Fruit fly (Drosophila melanogaster): ENCODE measurements around the gene Rsph9.

Rsph9 gene

DNA sequence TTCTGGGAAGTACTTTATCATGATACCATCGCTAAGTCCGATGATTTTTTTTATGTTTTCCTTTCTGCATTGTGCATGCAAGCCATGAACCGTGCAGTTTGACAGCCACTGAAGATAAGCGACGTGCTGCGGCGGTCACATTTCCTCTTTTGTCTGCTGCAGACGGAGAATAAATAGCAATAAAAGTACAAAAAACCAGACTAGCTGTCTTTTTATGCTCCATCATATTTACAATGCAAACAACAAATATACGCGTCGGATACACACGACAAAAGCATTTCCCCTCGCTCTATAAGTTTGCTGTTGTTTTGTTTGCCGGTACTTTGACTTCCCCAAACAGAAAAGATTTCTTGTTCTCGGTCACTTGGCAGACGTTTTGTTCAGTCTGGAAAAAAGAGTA is 32.6 kb downstream of the Rsph9 start (continued):
- TF ChIP-seq Asciz (GFP tag; optimal IDR thresholded peaks at IDR 0.05) (peak; percentile 93), CG6272 (GFP tag; IDR thresholded peaks at IDR 0.05) (no peak), Dip2 (GFP tag; IDR thresholded peaks at IDR 0.05) (no peak), CG2678 (tag; optimal IDR thresholded peaks at IDR 0.05) (peak; percentile 80), wdn (GFP tag; IDR thresholded peaks at IDR 0.05) (no peak), CG12942 (GFP tag; optimal IDR thresholded peaks at IDR 0.05) (peak; percentile 13), ERR (GFP tag; optimal IDR thresholded peaks at IDR 0.05) (peak; percentile 3), lilli (GFP tag; optimal IDR thresholded peaks at IDR 0.05) (peak; percentile 8), CG6254 (GFP tag; optimal IDR thresholded peaks at IDR 0.05) (peak; percentile 81), CG18764 (GFP tag; optimal IDR thresholded peaks at IDR 0.05) (peak; percentile 72), Blimp-1 (GFP tag; optimal IDR thresholded peaks at IDR 0.05) (peak; percentile 86), pnt (GFP tag; optimal IDR thresholded peaks at IDR 0.05) (peak; percentile 62), B-H2 (GFP tag; optimal IDR thresholded peaks at IDR 0.05) (no peak), dysf (GFP tag; IDR thresholded peaks at IDR 0.05) (no peak), Mad (GFP tag; optimal IDR thresholded peaks at IDR 0.05) (peak; percentile 32), Antp (GFP tag; optimal IDR thresholded peaks at IDR 0.05) (peak; percentile 54), CG33213 (GFP tag; optimal IDR thresholded peaks at IDR 0.05) (peak; percentile 83), CG1602 (GFP tag; optimal IDR thresholded peaks at IDR 0.05) (peak; percentile 71), Stat92E (GFP tag; optimal IDR thresholded peaks at IDR 0.05) (peak in 1 of 3 experiments; percentile 63), CG3065 (GFP tag; optimal IDR thresholded peaks at IDR 0.05) (peak; percentile 72), CG14050 (GFP tag; IDR thresholded peaks at IDR 0.05) (peak; percentile 37; the same call in 2 of the 3 replicates), dpn (GFP tag; optimal IDR thresholded peaks at IDR 0.05) (peak in 1 of 2 experiments; percentile 67), nau (GFP tag; optimal IDR thresholded peaks at IDR 0.05) (peak; percentile 76), CG13424 (tag; optimal IDR thresholded peaks at IDR 0.05) (peak; percentile 45), ftz-f1 (GFP tag; optimal IDR thresholded peaks at IDR 0.05) (no peak), gsb (GFP tag; IDR thresholded peaks at IDR 0.05) (no peak), sens (GFP tag) (peak; percentile 98), Sox100B (GFP tag; optimal IDR thresholded peaks at IDR 0.05) (peak; percentile 70), CG12659 (GFP tag; optimal IDR thresholded peaks at IDR 0.05) (peak; percentile 34), Eip74EF (GFP tag; optimal IDR thresholded peaks at IDR 0.05) (peak in 1 of 2 experiments; percentile 46), CG6689 (GFP tag; IDR thresholded peaks at IDR 0.05) (peak; percentile 68), Lhr (GFP tag; optimal IDR thresholded peaks at IDR 0.05) (peak; percentile 88), CG1792 (GFP tag; optimal IDR thresholded peaks at IDR 0.05) (peak; percentile 71), ind (GFP tag; optimal IDR thresholded peaks at IDR 0.05) (no peak), CG15011 (GFP tag; optimal IDR thresholded peaks at IDR 0.05) (peak; percentile 53), esg (GFP tag; conservative IDR thresholded peaks at IDR 0.05) (no peak), aop (GFP tag; IDR thresholded peaks at IDR 0.05) (0 out of 2 replicates have a peak, but pooled peaks have one; percentile 44), pros (GFP tag; optimal IDR thresholded peaks at IDR 0.05) (no peak), Hr3 (GFP tag; optimal IDR thresholded peaks at IDR 0.05) (no peak)

dm6 chr2L:17378767-17379301 is 33.6 kb downstream of the Rsph9 start:
- TF ChIP-seq E2f1 (GFP tag; IDR thresholded peaks at IDR 0.05) = peak; percentile 92
- peak; percentile 97 for TF ChIP-seq CG1647 (GFP tag; optimal IDR thresholded peaks at IDR 0.05)
- TF ChIP-seq Tbp (GFP tag; optimal IDR thresholded peaks at IDR 0.05) = no peak
- TF ChIP-seq B-H1 (GFP tag; IDR thresholded peaks at IDR 0.05) = peak; percentile 87
- TF ChIP-seq Dad (GFP tag; optimal IDR thresholded peaks at IDR 0.05) = peak; percentile 97
- no peak for TF ChIP-seq fru (optimal IDR thresholded peaks at IDR 0.05)
- peak; percentile 86 for TF ChIP-seq luna (GFP tag; optimal IDR thresholded peaks at IDR 0.05)
- TF ChIP-seq bcd (GFP tag; optimal IDR thresholded peaks at IDR 0.05) = peak; percentile 96
- TF ChIP-seq nerfin-2 (GFP tag; IDR thresholded peaks at IDR 0.05; ENCODE audit: partially characterized antibody) = no peak
- peak; percentile 87 for TF ChIP-seq croc (GFP tag; conservative IDR thresholded peaks at IDR 0.05)
- TF ChIP-seq CG15601 (tag; optimal IDR thresholded peaks at IDR 0.05) = peak; percentile 98
- peak; percentile 80 for TF ChIP-seq disco-r (GFP tag; optimal IDR thresholded peaks at IDR 0.05)
- peak; percentile 94 for TF ChIP-seq Mad (GFP tag; optimal IDR thresholded peaks at IDR 0.05)
- TF ChIP-seq nom (GFP tag; optimal IDR thresholded peaks at IDR 0.05) = no peak
- TF ChIP-seq CG8359 (GFP tag; optimal IDR thresholded peaks at IDR 0.05; ENCODE audit: borderline replicate concordance) = peak; percentile 95
